Fruit fly (Drosophila melanogaster): Measurements from ENCODE around the gene CG12684.

CG12684 gene

DNA sequence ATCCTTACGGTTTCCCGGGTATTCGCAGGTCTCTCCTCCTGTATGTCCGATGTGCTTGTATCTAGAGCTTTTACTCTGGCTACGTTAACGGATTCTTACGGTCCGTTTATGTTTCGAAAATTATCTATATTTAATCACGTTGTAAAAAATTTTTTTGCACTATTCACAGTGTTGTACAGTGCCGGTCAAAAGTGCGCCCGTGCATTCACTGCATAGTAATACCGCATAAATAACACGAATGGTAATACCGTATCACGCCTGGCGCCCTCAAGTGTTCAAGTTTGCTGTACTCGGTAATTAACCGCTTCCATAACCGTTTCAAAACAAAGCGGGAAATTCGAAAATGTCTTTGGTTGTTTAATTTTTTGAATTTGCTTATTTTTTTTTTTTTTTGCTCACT, 17.7 kb downstream of the CG12684 start, which contains the start of gene CG11444 (continued):
- TF ChIP-seq toy (GFP tag; IDR thresholded peaks at IDR 0.05) = no peak
- peak; percentile 50 for TF ChIP-seq CG13624 (GFP tag; optimal IDR thresholded peaks at IDR 0.05)
- no peak for TF ChIP-seq CG2199 (GFP tag; IDR thresholded peaks at IDR 0.05)
- TF ChIP-seq Dip3 (GFP tag; optimal IDR thresholded peaks at IDR 0.05) = peak; percentile 43
- no peak for TF ChIP-seq prd (optimal IDR thresholded peaks at IDR 0.05)
- TF ChIP-seq prd (GFP tag; IDR thresholded peaks at IDR 0.05) = no peak
- no peak for TF ChIP-seq Blimp-1 (GFP tag; optimal IDR thresholded peaks at IDR 0.05)
- TF ChIP-seq CG4360 (GFP tag; IDR thresholded peaks at IDR 0.05) = no peak
- no peak for TF ChIP-seq sima (GFP tag; optimal IDR thresholded peaks at IDR 0.05)
- no peak for TF ChIP-seq CG17385 (GFP tag; optimal IDR thresholded peaks at IDR 0.05)
- no peak for TF ChIP-seq CG7357 (GFP tag; IDR thresholded peaks at IDR 0.05)
- TF ChIP-seq CG17802 (tag; optimal IDR thresholded peaks at IDR 0.05) = no peak
- peak; percentile 67 for TF ChIP-seq HmgD (GFP tag; optimal IDR thresholded peaks at IDR 0.05)
- peak; percentile 82 for TF ChIP-seq Lhr (GFP tag; optimal IDR thresholded peaks at IDR 0.05)
- peak; percentile 37 for TF ChIP-seq HLHmδ (GFP tag; optimal IDR thresholded peaks at IDR 0.05)
- no peak for TF ChIP-seq CG2202 (tag; optimal IDR thresholded peaks at IDR 0.05)
- TF ChIP-seq Fer3 (tag; optimal IDR thresholded peaks at IDR 0.05) = no peak
- TF ChIP-seq C15 (GFP tag; IDR thresholded peaks at IDR 0.05) = no peak
- peak; percentile 5 for TF ChIP-seq CG8944 (GFP tag; optimal IDR thresholded peaks at IDR 0.05)
- TF ChIP-seq MBD-R2 (GFP tag; IDR thresholded peaks at IDR 0.05) = peak; percentile 76
- no peak for TF ChIP-seq CG12071 (GFP tag; optimal IDR thresholded peaks at IDR 0.05)
- TF ChIP-seq CG4820 (GFP tag; optimal IDR thresholded peaks at IDR 0.05) = peak; percentile 31
- no peak for TF ChIP-seq Eip74EF (GFP tag; optimal IDR thresholded peaks at IDR 0.05)
- TF ChIP-seq Fer1 (GFP tag; optimal IDR thresholded peaks at IDR 0.05) = peak; percentile 52
- no peak for TF ChIP-seq twi (tag; optimal IDR thresholded peaks at IDR 0.05)
- no peak for TF ChIP-seq CG6175 (GFP tag; IDR thresholded peaks at IDR 0.05)
- TF ChIP-seq D19A (tag; optimal IDR thresholded peaks at IDR 0.05) = no peak
- no peak for TF ChIP-seq sna (GFP tag; IDR thresholded peaks at IDR 0.05; ENCODE audit: partially characterized antibody)
- no peak for TF ChIP-seq Hr39 (optimal IDR thresholded peaks at IDR 0.05)
- TF ChIP-seq CG30431 (GFP tag; optimal IDR thresholded peaks at IDR 0.05) = no peak
- TF ChIP-seq CG14710 (tag; optimal IDR thresholded peaks at IDR 0.05) = peak; percentile 63
- TF ChIP-seq seq (GFP tag; IDR thresholded peaks at IDR 0.05) = no peak
- TF ChIP-seq CG33557 (GFP tag; optimal IDR thresholded peaks at IDR 0.05) = peak; percentile 10
- TF ChIP-seq unc-4 (GFP tag; IDR thresholded peaks at IDR 0.05; ENCODE audit: partially characterized antibody) = no peak
- peak; percentile 50 for TF ChIP-seq her (GFP tag; optimal IDR thresholded peaks at IDR 0.05)
- no peak for TF ChIP-seq fd96Cb (tag; optimal IDR thresholded peaks at IDR 0.05)
- TF ChIP-seq CG10654 (GFP tag; optimal IDR thresholded peaks at IDR 0.05) = no peak
- peak; percentile 10; the same call in 1 of the 2 replicates for TF ChIP-seq amos (GFP tag; IDR thresholded peaks at IDR 0.05; ENCODE audit: partially characterized antibody)
- TF ChIP-seq CG34224 (GFP tag; IDR thresholded peaks at IDR 0.05; ENCODE audit: partially characterized antibody) = 0 out of 3 replicates have a peak, but pooled peaks have one; percentile 9
- no peak; the same call in 2 of the 3 replicates for TF ChIP-seq CG6791 (GFP tag; IDR thresholded peaks at IDR 0.05; ENCODE audit: partially characterized antibody)
- TF ChIP-seq GATAe (GFP tag; conservative IDR thresholded peaks at IDR 0.05) = no peak
- TF ChIP-seq caup (GFP tag; optimal IDR thresholded peaks at IDR 0.05; ENCODE audit: severe bottlenecking) = peak; percentile 49
- no peak for TF ChIP-seq ATbp (GFP tag; optimal IDR thresholded peaks at IDR 0.05)
- TF ChIP-seq tgo (GFP tag; IDR thresholded peaks at IDR 0.05) = no peak
- TF ChIP-seq en (GFP tag; optimal IDR thresholded peaks at IDR 0.05) = peak; percentile 11
- no peak for TF ChIP-seq CG11695 (GFP tag; IDR thresholded peaks at IDR 0.05)
- no peak for TF ChIP-seq Nf-YA (GFP tag; IDR thresholded peaks at IDR 0.05)
- peak; percentile 4 for TF ChIP-seq Hr3 (GFP tag; optimal IDR thresholded peaks at IDR 0.05)
- TF ChIP-seq ham (GFP tag; IDR thresholded peaks at IDR 0.05) = no peak
- peak; percentile 45 for TF ChIP-seq pum (GFP tag; optimal IDR thresholded peaks at IDR 0.05)
- no peak for TF ChIP-seq CG5953 (GFP tag; IDR thresholded peaks at IDR 0.05)
- TF ChIP-seq bowl (GFP tag; IDR thresholded peaks at IDR 0.05) = no peak

Measured in whole organism, embryonic.